Fruit fly (Drosophila melanogaster) whole organism, wandering third instar larva: ENCODE results near the gene Usf.
A peak's percentile ranks its signal among the peaks of the same experiment; 100 is the strongest.

Experiments used
- CrebA ChIP-seq: fragments of 200-800 bp; sonication (Bioruptor generic); optimal IDR thresholded peaks from 2 replicates; lab custom pipeline; 2016; ENCODE audit warnings: missing biosample characterization, mild to moderate bottlenecking, missing genetic modification characterization, borderline replicate concordance
- Dfd ChIP-seq: fragments of >200 bp; optimal IDR thresholded peaks from 2 replicates; lab custom pipeline; 2017; ENCODE audit warnings: missing biosample characterization, missing genetic modification characterization
- Dif ChIP-seq: fragments of 200-275, 200-300 bp; sonication (Bioruptor generic); optimal IDR thresholded peaks from 2 replicates; lab custom pipeline; 2018; ENCODE audit warnings: missing biosample characterization, missing genetic modification characterization; ENCODE audit not compliant: partially characterized antibody
- GATAd ChIP-seq: sonication (Bioruptor generic); optimal IDR thresholded peaks from 2 replicates; lab custom pipeline; 2016; ENCODE audit warnings: missing biosample characterization, missing genetic modification characterization
- HLH106 ChIP-seq: fragments of 200-800 bp; optimal IDR thresholded peaks from 3 replicates; lab custom pipeline; 2019; ENCODE audit warnings: missing biosample characterization, mild to moderate bottlenecking, missing genetic modification characterization, moderate library complexity
- Hnf4 ChIP-seq: fragments of 200-800 bp; sonication (Bioruptor generic); optimal IDR thresholded peaks from 2 replicates; lab custom pipeline; 2016; ENCODE audit warnings: missing biosample characterization, mild to moderate bottlenecking, missing genetic modification characterization
- Hr78 ChIP-seq: fragments of >200 bp; optimal IDR thresholded peaks from 2 replicates; lab custom pipeline; 2017; ENCODE audit warnings: missing biosample characterization, missing genetic modification characterization
- Hr83 ChIP-seq: fragments of 200-300 bp; sonication (Bioruptor generic); optimal IDR thresholded peaks from 2 replicates; lab custom pipeline; 2016; ENCODE audit warnings: missing biosample characterization, mild to moderate bottlenecking, missing genetic modification characterization, moderate library complexity; ENCODE audit not compliant: poor library complexity, severe bottlenecking
- Jra ChIP-seq: sonication (Bioruptor generic); optimal IDR thresholded peaks from 2 replicates; lab custom pipeline; 2016; ENCODE audit warnings: missing biosample characterization, missing genetic modification characterization
- Mio ChIP-seq: sonication (Bioruptor generic); optimal IDR thresholded peaks from 2 replicates; lab custom pipeline; 2016; ENCODE audit warnings: missing biosample characterization, missing genetic modification characterization
- Myc ChIP-seq: fragments of >200 bp; optimal IDR thresholded peaks from 2 replicates; lab custom pipeline; 2017
- N ChIP-seq: fragments of >200 bp; optimal IDR thresholded peaks from 2 replicates; lab custom pipeline; 2018; ENCODE audit warnings: missing biosample characterization, missing external identifiers, missing genetic modification characterization
- Rel ChIP-seq, 2 experiments: fragments of 200-800 bp; sonication (Bioruptor generic) in 1 of 2; optimal IDR thresholded peaks; 2 replicates in 1 of 2; 3 replicates in 1 of 2; lab custom pipeline; 2016 to 2019; ENCODE audit warnings: mild to moderate bottlenecking in 2 of 2, missing biosample characterization in 2 of 2, missing genetic modification characterization in 2 of 2, moderate library complexity in 1 of 2
- Sp1 ChIP-seq: fragments of 200-800 bp; sonication (Bioruptor generic); optimal IDR thresholded peaks from 3 replicates; lab custom pipeline; 2019; ENCODE audit warnings: missing biosample characterization, mild to moderate bottlenecking, missing genetic modification characterization, moderate library complexity
- br ChIP-seq: fragments of 200-800 bp; sonication (Bioruptor generic); optimal IDR thresholded peaks from 2 replicates; lab custom pipeline; 2016; ENCODE audit warnings: missing biosample characterization, missing genetic modification characterization
- brk ChIP-seq: fragments of 200-800 bp; sonication (Bioruptor generic); optimal IDR thresholded peaks from 2 replicates; lab custom pipeline; 2016; ENCODE audit warnings: missing biosample characterization, mild to moderate bottlenecking, missing genetic modification characterization
- dmrt93B ChIP-seq: fragments of 200-800 bp; sonication (Bioruptor generic); optimal IDR thresholded peaks from 2 replicates; lab custom pipeline; 2018; ENCODE audit warnings: missing biosample characterization, mild to moderate bottlenecking, missing genetic modification characterization
- ey ChIP-seq: fragments of 200-800 bp; sonication (Bioruptor generic); optimal IDR thresholded peaks from 2 replicates; lab custom pipeline; 2016; ENCODE audit warnings: missing biosample characterization, missing genetic modification characterization
- foxo ChIP-seq, 2 experiments: fragments of 200-800 bp; sonication (Bioruptor generic); optimal IDR thresholded peaks; 2 replicates in 1 of 2; 3 replicates in 1 of 2; lab custom pipeline; 2016 to 2017; ENCODE audit warnings: missing biosample characterization in 2 of 2, missing genetic modification characterization in 2 of 2
- fru ChIP-seq: fragments of 200-800 bp; sonication (Bioruptor generic); optimal IDR thresholded peaks from 3 replicates; lab custom pipeline; 2016; ENCODE audit warnings: missing biosample characterization, mild to moderate bottlenecking, missing genetic modification characterization
- h ChIP-seq: fragments of 200-800 bp; sonication (Bioruptor generic); optimal IDR thresholded peaks from 3 replicates; lab custom pipeline; 2016; ENCODE audit warnings: missing biosample characterization, mild to moderate bottlenecking, missing genetic modification characterization
- jim ChIP-seq: fragments of 175-275, 200-325 bp; sonication (Bioruptor generic); optimal IDR thresholded peaks from 2 replicates; lab custom pipeline; 2016; ENCODE audit warnings: missing biosample characterization, mild to moderate bottlenecking, missing genetic modification characterization
- lola ChIP-seq: fragments of >200 bp; optimal IDR thresholded peaks from 2 replicates; lab custom pipeline; 2017; ENCODE audit warnings: missing biosample characterization, missing genetic modification characterization
- pan ChIP-seq: fragments of >200 bp; optimal IDR thresholded peaks from 2 replicates; lab custom pipeline; 2017
- psq ChIP-seq: fragments of 200-800 bp; sonication (Bioruptor generic); optimal IDR thresholded peaks from 3 replicates; lab custom pipeline; 2017; ENCODE audit warnings: missing biosample characterization, mild to moderate bottlenecking, missing genetic modification characterization, moderate library complexity
- rgr ChIP-seq: fragments of 200-800 bp; sonication (Bioruptor generic); optimal IDR thresholded peaks from 3 replicates; lab custom pipeline; 2016; ENCODE audit warnings: missing biosample characterization, mild to moderate bottlenecking, missing genetic modification characterization
- sv ChIP-seq: fragments of 200-800 bp; sonication (Bioruptor generic); optimal IDR thresholded peaks from 3 replicates; lab custom pipeline; 2016; ENCODE audit warnings: missing biosample characterization, missing genetic modification characterization
- tai ChIP-seq: sonication (Bioruptor generic); optimal IDR thresholded peaks from 2 replicates; lab custom pipeline; 2016; ENCODE audit warnings: missing biosample characterization, missing genetic modification characterization
- usp ChIP-seq: fragments of >200 bp; optimal IDR thresholded peaks from 2 replicates; lab custom pipeline; 2017; ENCODE audit warnings: missing biosample characterization, missing genetic modification characterization
- woc ChIP-seq: sonication (Bioruptor generic); optimal IDR thresholded peaks from 2 replicates; lab custom pipeline; 2016; ENCODE audit warnings: missing biosample characterization, mild to moderate bottlenecking, missing genetic modification characterization

Gene Usf

dm6 chrX:4534002-4534401, 14.6 kb downstream of the Usf start:
- no peak for TF ChIP-seq Hnf4 (GFP tag; lab: Kevin White, UChicago)
- TF ChIP-seq woc (GFP tag; lab: Kevin White, UChicago), result no peak

- TF ChIP-seq N (GFP tag; lab: Kevin White, UChicago), result no peak
- no peak for TF ChIP-seq Rel (GFP tag; optimal IDR thresholded peaks at IDR 0.05; lab: Kevin White, UChicago)
- TF ChIP-seq Rel (tag; optimal IDR thresholded peaks at IDR 0.05; lab: Kevin White, UChicago), result peak; percentile 11
- peak; percentile 1 for TF ChIP-seq sv (GFP tag; lab: Kevin White, UChicago)
- TF ChIP-seq fru (GFP tag; lab: Kevin White, UChicago), result no peak
- TF ChIP-seq Myc (lab: Kevin White, UChicago), result peak; percentile 44
- TF ChIP-seq HLH106, result no peak
- TF ChIP-seq dmrt93B (GFP tag; lab: Kevin White, UChicago), result no peak
- no peak for TF ChIP-seq Dfd (GFP tag; lab: Kevin White, UChicago)
- TF ChIP-seq jim, result no peak
- no peak for TF ChIP-seq ey (GFP tag; lab: Kevin White, UChicago)
Observed at dm6 chrX:4529909-4530308, 18.7 kb downstream of the Usf start, which contains the start of gene CG3556. CG3556 (plus strand) TSS chrX:4530231.

dm6 chrX:4526754-4527153, 21.8 kb downstream of the Usf start:
- no peak for TF ChIP-seq brk
- TF ChIP-seq h (GFP tag; lab: Kevin White, UChicago), result no peak
- TF ChIP-seq pan (lab: Kevin White, UChicago), result no peak
- TF ChIP-seq HLH106, result no peak
- no peak for TF ChIP-seq fru (GFP tag; lab: Kevin White, UChicago)
- no peak for TF ChIP-seq CrebA
- no peak for TF ChIP-seq Hr83 (GFP tag; lab: Kevin White, UChicago)
- TF ChIP-seq lola (GFP tag; lab: Kevin White, UChicago), result no peak
- TF ChIP-seq Myc (lab: Kevin White, UChicago), result no peak
- TF ChIP-seq Sp1 (GFP tag; lab: Kevin White, UChicago), result no peak
- TF ChIP-seq Jra (GFP tag; lab: Kevin White, UChicago), result no peak
- TF ChIP-seq tai (GFP tag; lab: Kevin White, UChicago), result no peak
- TF ChIP-seq dmrt93B (GFP tag; lab: Kevin White, UChicago), result no peak
- no peak for TF ChIP-seq Dfd (GFP tag; lab: Kevin White, UChicago)
- no peak for TF ChIP-seq rgr

dm6 chrX:4520879-4521278, 27.7 kb downstream of the Usf start:
- no peak for TF ChIP-seq br (GFP tag; lab: Kevin White, UChicago)
- TF ChIP-seq Sp1 (GFP tag; lab: Kevin White, UChicago), result no peak
- no peak for TF ChIP-seq Hnf4 (GFP tag; lab: Kevin White, UChicago)
- TF ChIP-seq h (GFP tag; lab: Kevin White, UChicago), result no peak
- TF ChIP-seq GATAd (GFP tag; lab: Kevin White, UChicago), result no peak
- no peak for TF ChIP-seq CrebA
- TF ChIP-seq usp (GFP tag; lab: Kevin White, UChicago), result no peak
- no peak for TF ChIP-seq Dif (GFP tag; lab: Kevin White, UChicago)
- no peak for TF ChIP-seq N (GFP tag; lab: Kevin White, UChicago)
- TF ChIP-seq foxo (GFP tag; optimal IDR thresholded peaks at IDR 0.05; lab: Kevin White, UChicago), result no peak

- TF ChIP-seq psq (GFP tag; lab: Kevin White, UChicago) (no peak), woc (GFP tag; lab: Kevin White, UChicago) (no peak), ey (GFP tag; lab: Kevin White, UChicago) (no peak), Hr78 (GFP tag; lab: Kevin White, UChicago) (no peak), GATAd (GFP tag; lab: Kevin White, UChicago) (no peak), Dif (GFP tag; lab: Kevin White, UChicago) (no peak), Hnf4 (GFP tag; lab: Kevin White, UChicago) (no peak), rgr (no peak), Mio (GFP tag; lab: Kevin White, UChicago) (no peak), Rel (GFP tag; optimal IDR thresholded peaks at IDR 0.05; lab: Kevin White, UChicago) (no peak), Rel (tag; optimal IDR thresholded peaks at IDR 0.05; lab: Kevin White, UChicago) (no peak)
Observed at dm6 chrX:4511575-4511974, 37.0 kb downstream of the Usf start.
